Worm (Caenorhabditis elegans) whole organism, L1 larva: ENCODE results near the gene F52G3.7.

Experiments
- C16A3.4 ChIP-seq: fragments of 150-350 bp; optimal IDR thresholded peaks from 2 replicates; lab custom pipeline; 2014; ENCODE audit warnings: missing biosample characterization, missing genetic modification characterization
- C34B4.2 ChIP-seq: sonication (generic microtip); optimal IDR thresholded peaks from 2 replicates; lab custom pipeline; 2017; ENCODE audit warnings: mild to moderate bottlenecking, missing genetic modification characterization, missing compliant biosample characterization
- F16B12.6 ChIP-seq: fragments of 150-350 bp; optimal IDR thresholded peaks from 2 replicates; lab custom pipeline; 2014; ENCODE audit warnings: missing biosample characterization, missing genetic modification characterization
- Y116A8C.19 ChIP-seq: sonication (generic microtip); optimal IDR thresholded peaks from 2 replicates; lab custom pipeline; 2016; ENCODE audit warnings: missing compliant biosample characterization, missing genetic modification characterization, borderline replicate concordance
- aha-1 ChIP-seq: fragments of 150-350 bp; optimal IDR thresholded peaks from 2 replicates; lab custom pipeline; 2014; ENCODE audit warnings: missing biosample characterization, missing genetic modification characterization
- alr-1 ChIP-seq: fragments of 200-800 bp; sonication (Bioruptor generic); optimal IDR thresholded peaks from 2 replicates; lab custom pipeline; 2018; ENCODE audit warnings: borderline replicate concordance, mild to moderate bottlenecking, missing genetic modification characterization, missing compliant biosample characterization
- aly-2 ChIP-seq: fragments of 150-350 bp; optimal IDR thresholded peaks from 2 replicates; lab custom pipeline; 2014; ENCODE audit warnings: missing biosample characterization, missing genetic modification characterization
- blmp-1 ChIP-seq: fragments of 150-350 bp; optimal IDR thresholded peaks from 2 replicates; lab custom pipeline; 2014; ENCODE audit warnings: missing biosample characterization, missing genetic modification characterization
- ceh-8 ChIP-seq: fragments of 200-800 bp; sonication (Bioruptor generic); optimal IDR thresholded peaks from 2 replicates; lab custom pipeline; 2018; ENCODE audit warnings: mild to moderate bottlenecking, missing genetic modification characterization, moderate library complexity, missing compliant biosample characterization
- ceh-82 ChIP-seq, 3 experiments: fragments of 150-350 bp in 1 of 3; sonication (generic microtip) in 2 of 3; optimal IDR thresholded peaks; 2 replicates each; lab custom pipeline; 2014 to 2017; ENCODE audit warnings: missing biosample characterization in 3 of 3, missing genetic modification characterization in 3 of 3
- ceh-88 ChIP-seq: fragments of 200-800 bp; sonication (Bioruptor generic); IDR thresholded peaks from 2 replicates; pipeline ENCODE4 v1.3.6; 2022; ENCODE audit warnings: missing genetic modification characterization, missing compliant biosample characterization
- ceh-90 ChIP-seq: sonication (generic microtip); optimal IDR thresholded peaks from 2 replicates; lab custom pipeline; 2016; ENCODE audit warnings: missing genetic modification characterization, missing compliant biosample characterization
- ces-1 ChIP-seq: fragments of 150-350 bp; optimal IDR thresholded peaks from 2 replicates; lab custom pipeline; 2014; ENCODE audit warnings: missing biosample characterization, missing genetic modification reagents, missing genetic modification characterization
- dpl-1 ChIP-seq, 3 experiments: fragments of 150-350 bp in 2 of 3; sonication (generic microtip) in 1 of 3; optimal IDR thresholded peaks; 2 replicates each; lab custom pipeline; 2014 to 2017; ENCODE audit warnings: missing biosample characterization in 3 of 3, missing genetic modification characterization in 3 of 3, missing genetic modification reagents in 3 of 3
- efl-1 ChIP-seq, 4 experiments: fragments of 150-350 bp; optimal IDR thresholded peaks in 3 of 4; peaks in 1 of 4; 1 replicate in 1 of 4; 2 replicates in 3 of 4; lab custom pipeline; 2014; ENCODE audit warnings: missing biosample characterization in 2 of 4, missing genetic modification characterization in 2 of 4, missing genetic modification reagents in 2 of 4
- egl-13 ChIP-seq: sonication (generic microtip); optimal IDR thresholded peaks from 2 replicates; lab custom pipeline; 2016; ENCODE audit warnings: missing genotype, missing genetic modification reagents, missing genetic modification characterization, missing compliant biosample characterization
- egl-27 ChIP-seq, 2 experiments: fragments of 150-350 bp in 1 of 2; sonication (generic microtip); optimal IDR thresholded peaks; 3 replicates each; lab custom pipeline; 2017 to 2018; ENCODE audit warnings: missing biosample characterization in 2 of 2, missing genetic modification characterization in 2 of 2, missing genetic modification reagents in 2 of 2
- ets-5 ChIP-seq: fragments of 200-800 bp; sonication (Bioruptor generic); IDR thresholded peaks from 2 replicates; pipeline ENCODE4 v1.3.6; 2022; ENCODE audit warnings: missing genetic modification characterization, missing compliant biosample characterization
- fkh-10 ChIP-seq: sonication (generic microtip); optimal IDR thresholded peaks from 2 replicates; lab custom pipeline; 2017; ENCODE audit warnings: missing biosample characterization, missing genetic modification reagents, missing genetic modification characterization
- fkh-8 ChIP-seq: sonication (generic microtip); optimal IDR thresholded peaks from 2 replicates; lab custom pipeline; 2016; ENCODE audit warnings: mild to moderate bottlenecking, missing genetic modification characterization, missing compliant biosample characterization
- fos-1 ChIP-seq: fragments of 150-350 bp; optimal IDR thresholded peaks from 2 replicates; lab custom pipeline; 2014; ENCODE audit warnings: missing biosample characterization, missing genetic modification characterization
- isw-1 ChIP-seq: fragments of 200-800 bp; sonication (Bioruptor generic); IDR thresholded peaks from 2 replicates; pipeline ENCODE4 v1.3.6; 2022; ENCODE audit warnings: missing genetic modification characterization, missing compliant biosample characterization
- jun-1 ChIP-seq: fragments of 150-350 bp; optimal IDR thresholded peaks from 2 replicates; lab custom pipeline; 2014; ENCODE audit warnings: missing biosample characterization, missing genetic modification reagents, missing genetic modification characterization
- lin-14 ChIP-seq: fragments of 200-800 bp; sonication (Bioruptor generic); optimal IDR thresholded peaks from 2 replicates; lab custom pipeline; 2018; ENCODE audit warnings: mild to moderate bottlenecking, missing genetic modification characterization, moderate library complexity, missing compliant biosample characterization
- lin-35 ChIP-seq, 2 experiments: fragments of 150-350 bp; optimal IDR thresholded peaks; 2 replicates each; lab custom pipeline; 2014; ENCODE audit warnings: missing biosample characterization in 2 of 2, missing genetic modification characterization in 2 of 2, missing genetic modification reagents in 2 of 2
- lsy-2 ChIP-seq, 2 experiments: fragments of 150-350 bp; optimal IDR thresholded peaks; 2 replicates each; lab custom pipeline; 2014; ENCODE audit warnings: missing biosample characterization in 2 of 2, missing genetic modification characterization in 2 of 2
- mab-9 ChIP-seq: fragments of 200-800 bp; sonication (Bioruptor generic); IDR thresholded peaks from 2 replicates; pipeline ENCODE4 v1.3.6; 2022; ENCODE audit warnings: missing genetic modification reagents, missing genetic modification characterization, missing compliant biosample characterization
- mdl-1 ChIP-seq, 2 experiments: fragments of 150-350 bp; optimal IDR thresholded peaks; 2 replicates each; lab custom pipeline; 2014 to 2017; ENCODE audit warnings: missing biosample characterization in 2 of 2, missing genetic modification characterization in 2 of 2, inconsistent platforms in 1 of 2
- mef-2 ChIP-seq: fragments of 150-350 bp; optimal IDR thresholded peaks from 2 replicates; lab custom pipeline; 2014; ENCODE audit warnings: missing biosample characterization, missing genetic modification characterization
- nhr-12 ChIP-seq: sonication (generic microtip); optimal IDR thresholded peaks from 2 replicates; lab custom pipeline; 2017; ENCODE audit warnings: missing biosample characterization, missing genetic modification characterization
- nhr-19 ChIP-seq: fragments of 200-800 bp; sonication (Bioruptor generic); conservative IDR thresholded peaks from 2 replicates; pipeline ENCODE4 v1.3.6; 2022; ENCODE audit warnings: missing genetic modification characterization, missing compliant biosample characterization
- nhr-237 ChIP-seq: fragments of 150-350 bp; optimal IDR thresholded peaks from 2 replicates; lab custom pipeline; 2014; ENCODE audit warnings: missing biosample characterization, missing genetic modification characterization
- nhr-71 ChIP-seq: sonication (generic microtip); optimal IDR thresholded peaks from 2 replicates; lab custom pipeline; 2016; ENCODE audit warnings: mild to moderate bottlenecking, missing genetic modification characterization, moderate library complexity, missing compliant biosample characterization
- nhr-76 ChIP-seq: sonication (generic microtip); optimal IDR thresholded peaks from 2 replicates; lab custom pipeline; 2017; ENCODE audit warnings: missing biosample characterization, missing genetic modification characterization
- nhr-77 ChIP-seq: fragments of 150-350 bp; optimal IDR thresholded peaks from 2 replicates; lab custom pipeline; 2014; ENCODE audit warnings: missing biosample characterization, missing genetic modification characterization
- nhr-84 ChIP-seq: sonication (generic microtip); optimal IDR thresholded peaks from 2 replicates; lab custom pipeline; 2017; ENCODE audit warnings: missing biosample characterization, missing genetic modification characterization
- nhr-85 ChIP-seq: sonication (generic microtip); peaks from one replicate; lab custom pipeline; 2016; ENCODE audit warnings: missing genetic modification characterization, inconsistent platforms, missing compliant biosample characterization
- nhr-90 ChIP-seq: sonication (generic microtip); optimal IDR thresholded peaks from 2 replicates; lab custom pipeline; 2016; ENCODE audit warnings: mild to moderate bottlenecking, missing genetic modification characterization, missing compliant biosample characterization; ENCODE audit not compliant: poor library complexity
- pag-3 ChIP-seq: sonication (generic microtip); optimal IDR thresholded peaks from 2 replicates; lab custom pipeline; 2017; ENCODE audit warnings: missing genetic modification characterization, mild to moderate bottlenecking, missing compliant biosample characterization, antibody characterized with exemption, borderline replicate concordance; ENCODE audit not compliant: insufficient read depth
- pqm-1 ChIP-seq: sonication (generic microtip); optimal IDR thresholded peaks from 3 replicates; lab custom pipeline; 2017; ENCODE audit warnings: missing biosample characterization, missing genetic modification characterization
- rnt-1 ChIP-seq: sonication (generic microtip); optimal IDR thresholded peaks from 2 replicates; lab custom pipeline; 2016; ENCODE audit warnings: mild to moderate bottlenecking, missing genetic modification characterization, moderate library complexity, missing compliant biosample characterization
- skn-1 ChIP-seq: fragments of 150-350 bp; optimal IDR thresholded peaks from 2 replicates; lab custom pipeline; 2014; ENCODE audit warnings: missing biosample characterization, missing genetic modification characterization
- snu-23 ChIP-seq: sonication (generic microtip); optimal IDR thresholded peaks from 2 replicates; lab custom pipeline; 2016; ENCODE audit warnings: missing genetic modification characterization, missing compliant biosample characterization
- sox-4 ChIP-seq: sonication (generic microtip); optimal IDR thresholded peaks from 2 replicates; lab custom pipeline; 2016; ENCODE audit warnings: missing genetic modification characterization, missing compliant biosample characterization
- sup-37 ChIP-seq: fragments of 200-800 bp; sonication (Bioruptor generic); optimal IDR thresholded peaks from 2 replicates; lab custom pipeline; 2018; ENCODE audit warnings: mild to moderate bottlenecking, missing genetic modification characterization, missing compliant biosample characterization
- tbx-2 ChIP-seq: sonication (generic microtip); optimal IDR thresholded peaks from 2 replicates; lab custom pipeline; 2016; ENCODE audit warnings: missing genetic modification characterization, missing compliant biosample characterization
- unc-130 ChIP-seq: fragments of 150-350 bp; optimal IDR thresholded peaks from 2 replicates; lab custom pipeline; 2017; ENCODE audit warnings: missing biosample characterization, missing genetic modification characterization, inconsistent platforms
- vab-15 ChIP-seq: sonication (generic microtip); optimal IDR thresholded peaks from 2 replicates; lab custom pipeline; 2017; ENCODE audit warnings: missing genotype, mild to moderate bottlenecking, missing genetic modification characterization, missing compliant biosample characterization
- xbp-1 ChIP-seq: sonication (generic microtip); optimal IDR thresholded peaks from 2 replicates; lab custom pipeline; 2016; ENCODE audit warnings: missing genetic modification characterization, missing compliant biosample characterization
- zag-1 ChIP-seq: fragments of 150-350 bp; optimal IDR thresholded peaks from 2 replicates; lab custom pipeline; 2014; ENCODE audit warnings: missing biosample characterization, missing genetic modification characterization
- ztf-4 ChIP-seq: fragments of 150-350 bp; optimal IDR thresholded peaks from 2 replicates; lab custom pipeline; 2014; ENCODE audit warnings: missing biosample characterization, missing genetic modification characterization

F52G3.7 gene

ce11 chrX:16929560-16930332 lies 34.0 kb upstream of the F52G3.7 start:
- TF ChIP-seq aha-1 (peak; percentile 74), nhr-90 (peak; percentile 97), lsy-2 (tag; optimal IDR thresholded peaks at IDR 0.05; lab: Kevin White, UChicago) (peak; percentile 90 to 97), sup-37 (GFP tag; lab: Kevin White, UChicago) (peak; percentile 88), vab-15 (tag; lab: Kevin White, UChicago) (peak; percentile 87), fkh-10 (GFP tag; lab: Kevin White, UChicago) (peak; percentile 97), ztf-4 (tag; lab: Kevin White, UChicago) (peak; percentile 97), mdl-1 (tag; optimal IDR thresholded peaks at IDR 0.05; lab: Kevin White, UChicago) (peak; percentile 82 to 99), lin-35 (GFP tag; optimal IDR thresholded peaks at IDR 0.05; lab: Kevin White, UChicago) (peak; percentile 81 to 92), unc-130 (tag; lab: Kevin White, UChicago) (peak; percentile 86), Y116A8C.19 (no peak), nhr-71 (tag; lab: Kevin White, UChicago) (peak; percentile 100), nhr-19 (peak; percentile 96), blmp-1 (peak; percentile 90), ets-5 (no peak), isw-1 (GFP tag; lab: Robert Waterston, UW) (peak; percentile 91), efl-1 (optimal IDR thresholded peaks at IDR 0.05; lab: Kevin White, UChicago) (peak; percentile 84 to 92), efl-1 (GFP tag; optimal IDR thresholded peaks at IDR 0.05 in 1 of 2; lab: Kevin White, UChicago) (peak; percentile 60 to 96), nhr-237 (tag; lab: Kevin White, UChicago) (peak; percentile 94), ceh-8 (peak; percentile 92), nhr-12 (tag; lab: Kevin White, UChicago) (peak; percentile 70), ceh-82 (tag; optimal IDR thresholded peaks at IDR 0.05; lab: Kevin White, UChicago) (peak; percentile 72 to 94 (median 91)), skn-1 (tag; lab: Kevin White, UChicago) (peak; percentile 87), snu-23 (GFP tag; lab: Kevin White, UChicago) (peak; percentile 99), C16A3.4 (tag; lab: Kevin White, UChicago) (peak; percentile 97), fos-1 (tag; lab: Kevin White, UChicago) (peak; percentile 95), lin-14 (GFP tag; lab: Kevin White, UChicago) (peak; percentile 99), mab-9 (GFP tag; lab: Robert Waterston, UW) (peak; percentile 85), ces-1 (GFP tag; lab: Kevin White, UChicago) (no peak), nhr-77 (peak; percentile 99), ceh-88 (GFP tag; lab: Robert Waterston, UW) (peak; percentile 91), dpl-1 (GFP tag; optimal IDR thresholded peaks at IDR 0.05; lab: Kevin White, UChicago) (peak; percentile 55 to 72 (median 68)), nhr-84 (tag; lab: Kevin White, UChicago) (no peak), zag-1 (tag; lab: Kevin White, UChicago) (peak; percentile 91), nhr-76 (tag; lab: Kevin White, UChicago) (peak; percentile 89), F16B12.6 (tag; lab: Kevin White, UChicago) (no peak), tbx-2 (tag; lab: Kevin White, UChicago) (peak; percentile 99), ceh-90 (no peak), nhr-85 (tag; lab: Kevin White, UChicago) (peak; percentile 99), pag-3 (tag; lab: Kevin White, UChicago) (no peak), jun-1 (tag; lab: Kevin White, UChicago) (peak; percentile 99), xbp-1 (tag; lab: Kevin White, UChicago) (peak; percentile 95), rnt-1 (tag; lab: Kevin White, UChicago) (peak; percentile 84), C34B4.2 (tag; lab: Kevin White, UChicago) (peak; percentile 9), pqm-1 (tag; lab: Kevin White, UChicago) (peak; percentile 50), alr-1 (tag; lab: Kevin White, UChicago) (no peak), egl-13 (tag; lab: Kevin White, UChicago) (peak; percentile 97), aly-2 (tag; lab: Kevin White, UChicago) (peak; percentile 73), mef-2 (tag; lab: Kevin White, UChicago) (peak; percentile 95), fkh-8 (tag; lab: Kevin White, UChicago) (peak; percentile 100), sox-4 (tag; lab: Kevin White, UChicago) (peak; percentile 90), egl-27 (tag; optimal IDR thresholded peaks at IDR 0.05; lab: Kevin White, UChicago) (peak; percentile 36 to 86)
